Worm (Caenorhabditis elegans) whole organism, young adult: ENCODE measurements around the gene acp-5.

Experiments
- lin-35 ChIP-seq, 3 experiments: fragments of 150-350 bp in 2 of 3; sonication (generic microtip) in 1 of 3; optimal IDR thresholded peaks; 2 replicates each; lab custom pipeline; 2014 to 2018; ENCODE audit warnings: missing biosample characterization in 3 of 3, missing genetic modification characterization in 3 of 3, missing genetic modification reagents in 3 of 3
- mes-4 ChIP-seq: sonication (generic microtip); optimal IDR thresholded peaks from 2 replicates; lab custom pipeline; 2016; ENCODE audit warnings: missing genotype, missing genetic modification characterization, missing compliant biosample characterization
- snpc-1.3 ChIP-seq: sonication (generic microtip); optimal IDR thresholded peaks from 2 replicates; lab custom pipeline; 2017; ENCODE audit warnings: missing genetic modification characterization, mild to moderate bottlenecking, missing compliant biosample characterization, antibody characterized with exemption, moderate library complexity, missing genotype, missing genetic modification reagents; ENCODE audit not compliant: insufficient read depth
- unc-62 ChIP-seq: fragments of 150-350 bp; optimal IDR thresholded peaks from 2 replicates; lab custom pipeline; 2014; ENCODE audit warnings: missing biosample characterization, missing genetic modification reagents, missing genetic modification characterization

DNA sequence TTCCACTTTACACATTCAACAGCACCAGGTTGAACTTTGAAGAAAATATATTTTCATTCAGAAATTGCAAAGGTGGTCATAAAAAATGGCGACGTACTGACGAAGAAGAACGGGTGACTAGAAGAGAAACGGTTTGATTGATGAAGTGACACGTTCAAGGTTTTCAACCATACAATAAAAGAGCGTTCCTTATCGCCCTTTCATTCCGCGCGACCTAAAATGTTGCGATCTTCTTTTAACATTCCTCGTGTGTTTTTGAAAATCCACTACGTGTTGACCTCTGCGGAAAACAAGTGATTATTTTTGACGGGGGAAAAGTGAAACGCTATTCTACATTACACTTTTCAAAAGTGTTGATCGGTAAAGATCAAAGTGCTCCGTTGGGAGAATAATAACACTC is 1.1 kb upstream of the acp-5 start:
- TF ChIP-seq snpc-1.3 (tag; lab: Kevin White, UChicago) (no peak), unc-62 (GFP tag; lab: Kevin White, UChicago) (no peak), lin-35 (GFP tag; optimal IDR thresholded peaks at IDR 0.05; lab: Kevin White, UChicago) (no peak), mes-4 (tag; lab: Kevin White, UChicago) (no peak)
